Worm (Caenorhabditis elegans) whole organism, late embryonic: ENCODE data around the gene fbxa-196.

Source experiments
- F13H6.1 ChIP-seq: sonication (generic microtip); optimal IDR thresholded peaks from 2 replicates; lab custom pipeline; 2016; ENCODE audit warnings: missing genetic modification characterization, missing compliant biosample characterization
- Y22D7AL.16 ChIP-seq: sonication (generic microtip); optimal IDR thresholded peaks from 2 replicates; lab custom pipeline; 2016; ENCODE audit warnings: missing genetic modification characterization, missing compliant biosample characterization
- ceh-19 ChIP-seq: fragments of 200-800 bp; sonication (Bioruptor generic); optimal IDR thresholded peaks from 2 replicates; lab custom pipeline; 2018; ENCODE audit warnings: mild to moderate bottlenecking, missing genetic modification characterization, missing compliant biosample characterization
- hlh-8 ChIP-seq: sonication (generic microtip); optimal IDR thresholded peaks from 2 replicates; lab custom pipeline; 2016; ENCODE audit warnings: missing genotype, missing genetic modification characterization, missing compliant biosample characterization
- nhr-11 ChIP-seq: fragments of 150-350 bp; optimal IDR thresholded peaks from 2 replicates; lab custom pipeline; 2014; ENCODE audit warnings: missing biosample characterization, missing genetic modification characterization
- ref-2 ChIP-seq: sonication (generic microtip); optimal IDR thresholded peaks from 2 replicates; lab custom pipeline; 2016; ENCODE audit warnings: missing genetic modification characterization, missing compliant biosample characterization

DNA sequence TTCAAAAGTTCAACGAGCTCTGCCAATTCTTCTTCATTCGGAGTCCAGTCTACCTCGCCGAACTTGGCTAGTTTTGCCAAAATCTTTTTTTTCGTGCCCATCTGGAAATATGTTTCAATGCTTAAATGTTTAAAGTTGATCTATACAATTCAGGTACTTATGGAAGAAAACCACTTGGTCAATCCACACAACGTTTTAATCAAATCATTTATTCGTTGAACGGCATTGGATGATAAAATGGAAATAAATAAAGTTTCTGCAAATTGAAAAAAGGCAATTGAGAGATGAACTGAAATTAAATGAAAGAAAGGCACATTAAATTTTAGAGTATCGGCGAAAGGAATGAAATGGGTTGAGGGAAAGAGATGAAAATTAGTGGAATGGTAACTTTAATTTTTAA, 24.4 kb upstream of the fbxa-196 start, which contains the start of gene urb-1:
- no peak for TF ChIP-seq hlh-8 (tag; lab: Kevin White, UChicago)
- no peak for TF ChIP-seq Y22D7AL.16
- TF ChIP-seq F13H6.1 (tag; lab: Kevin White, UChicago) = no peak
- no peak for TF ChIP-seq ref-2 (tag; lab: Kevin White, UChicago)
- no peak for TF ChIP-seq nhr-11 (tag; lab: Kevin White, UChicago)
- TF ChIP-seq ceh-19 (GFP tag; lab: Kevin White, UChicago) = no peak
